Fruit fly (Drosophila melanogaster) whole organism, pupa: ENCODE data around the gene CG43678.

Experiments used
- CG10348 ChIP-seq: fragments of 200-800 bp; sonication (Bioruptor generic); IDR thresholded peaks from 2 replicates; pipeline ENCODE4 v1.3.6; 2022; ENCODE audit warnings: missing biosample characterization, missing genetic modification characterization
- CG12605 ChIP-seq: fragments of 200-800 bp; sonication (Bioruptor generic); IDR thresholded peaks from 2 replicates; pipeline ENCODE4 v1.3.6; 2022; ENCODE audit warnings: missing biosample characterization, missing genetic modification characterization
- CG13204 ChIP-seq: fragments of 200-800 bp; sonication (Bioruptor generic); optimal IDR thresholded peaks from 2 replicates; lab custom pipeline; 2018; ENCODE audit warnings: missing biosample characterization, mild to moderate bottlenecking, missing genetic modification characterization, moderate library complexity
- CG14655 ChIP-seq: fragments of 200-800 bp; sonication (Bioruptor generic); optimal IDR thresholded peaks from 3 replicates; lab custom pipeline; 2017; ENCODE audit warnings: mild to moderate bottlenecking, missing biosample characterization, missing genetic modification reagents, missing genetic modification characterization
- CG15710 ChIP-seq: fragments of 200-800 bp; sonication (Bioruptor generic); optimal IDR thresholded peaks from 2 replicates; lab custom pipeline; 2018; ENCODE audit warnings: missing biosample characterization, mild to moderate bottlenecking, missing genetic modification characterization, moderate library complexity
- CG17806 ChIP-seq: fragments of 200-800 bp; sonication (Bioruptor generic); optimal IDR thresholded peaks from 2 replicates; lab custom pipeline; 2018; ENCODE audit warnings: missing biosample characterization, mild to moderate bottlenecking, missing genetic modification characterization, moderate library complexity
- CG32121 ChIP-seq: fragments of 200-800 bp; sonication (Bioruptor generic); IDR thresholded peaks from 2 replicates; pipeline ENCODE4 v1.3.6; 2022; ENCODE audit warnings: missing biosample characterization, missing genetic modification characterization
- CG34367 ChIP-seq: fragments of 200-800 bp; sonication (Bioruptor generic); optimal IDR thresholded peaks from 2 replicates; lab custom pipeline; 2018; ENCODE audit warnings: missing biosample characterization, mild to moderate bottlenecking, missing genetic modification characterization
- CG4496 ChIP-seq: fragments of 200-800 bp; sonication (Bioruptor generic); IDR thresholded peaks from 3 replicates; pipeline ENCODE4 v1.3.6; 2022; ENCODE audit warnings: missing biosample characterization, missing genetic modification characterization
- CG8159 ChIP-seq: fragments of 200-800 bp; sonication (Bioruptor generic); optimal IDR thresholded peaks from 3 replicates; lab custom pipeline; 2018; ENCODE audit warnings: missing biosample characterization, mild to moderate bottlenecking, missing genetic modification characterization, moderate library complexity
- CG8301 ChIP-seq: fragments of 200-800 bp; sonication (Bioruptor generic); optimal IDR thresholded peaks from 2 replicates; lab custom pipeline; 2018; ENCODE audit warnings: missing biosample characterization, mild to moderate bottlenecking, missing genetic modification characterization
- CG9948 ChIP-seq: fragments of 200-800 bp; sonication (Bioruptor generic); optimal IDR thresholded peaks from 2 replicates; lab custom pipeline; 2018; ENCODE audit warnings: missing biosample characterization, mild to moderate bottlenecking, missing genetic modification characterization, moderate library complexity
- D1 ChIP-seq: fragments of 200-800 bp; sonication (Bioruptor generic); optimal IDR thresholded peaks from 2 replicates; lab custom pipeline; 2018; ENCODE audit warnings: missing biosample characterization, mild to moderate bottlenecking, missing genetic modification characterization, moderate library complexity
- EcR ChIP-seq: fragments of 200-800 bp; sonication (Bioruptor generic); optimal IDR thresholded peaks from 3 replicates; lab custom pipeline; 2019; ENCODE audit warnings: missing biosample characterization, missing genetic modification characterization, mild to moderate bottlenecking, moderate library complexity, missing genetic modification reagents
- Ets98B ChIP-seq: fragments of 200-800 bp; sonication (Bioruptor generic); IDR thresholded peaks from 2 replicates; pipeline ENCODE4 v1.3.6; 2022; ENCODE audit warnings: missing biosample characterization, missing genetic modification characterization
- Pif1A ChIP-seq: fragments of 200-800 bp; sonication (Bioruptor generic); optimal IDR thresholded peaks from 3 replicates; lab custom pipeline; 2016; ENCODE audit warnings: missing biosample characterization, missing genetic modification characterization
- Pif1B ChIP-seq: fragments of 200-800 bp; sonication (Bioruptor generic); optimal IDR thresholded peaks from 3 replicates; lab custom pipeline; 2016; ENCODE audit warnings: missing biosample characterization, missing genetic modification characterization
- Snoo ChIP-seq: fragments of 200-800 bp; sonication (Bioruptor generic); optimal IDR thresholded peaks from 3 replicates; lab custom pipeline; 2017; ENCODE audit warnings: missing biosample characterization, mild to moderate bottlenecking, missing genetic modification characterization, inconsistent platforms
- fd96Ca ChIP-seq: fragments of 200-800 bp; sonication (Bioruptor generic); IDR thresholded peaks from 3 replicates; pipeline ENCODE4 v1.3.6; 2022; ENCODE audit warnings: missing biosample characterization, missing genetic modification characterization
- gl ChIP-seq: fragments of 200-800 bp; sonication (Bioruptor generic); optimal IDR thresholded peaks from 2 replicates; lab custom pipeline; 2018; ENCODE audit warnings: missing biosample characterization, mild to moderate bottlenecking, missing genetic modification characterization
- rn ChIP-seq: fragments of 200-800 bp; sonication (Bioruptor generic); IDR thresholded peaks from 2 replicates; pipeline ENCODE4 v1.3.6; 2022; ENCODE audit warnings: missing biosample characterization, missing genetic modification characterization

CG43678 gene

dm6 chr3L:15072149-15072548 lies 22.9 kb upstream of the CG43678 start:
- TF ChIP-seq CG8159 (tag; lab: Kevin White, UChicago) (no peak), EcR (GFP tag; lab: Kevin White, UChicago) (no peak), CG13204 (GFP tag; lab: Kevin White, UChicago) (no peak), D1 (no peak), Pif1B (GFP tag; lab: Kevin White, UChicago) (no peak), CG8301 (tag; lab: Kevin White, UChicago) (no peak), CG4496 (no peak), gl (tag; lab: Kevin White, UChicago) (no peak), Pif1A (GFP tag; lab: Kevin White, UChicago) (no peak), CG10348 (no peak), CG32121 (GFP tag; lab: Robert Waterston, UW) (no peak)

- TF ChIP-seq gl (tag; lab: Kevin White, UChicago): no peak
- no peak for TF ChIP-seq Ets98B (GFP tag; lab: Robert Waterston, UW)
- TF ChIP-seq Pif1A (GFP tag; lab: Kevin White, UChicago): no peak
- TF ChIP-seq CG17806: no peak
- TF ChIP-seq rn (GFP tag; lab: Robert Waterston, UW): no peak
- TF ChIP-seq CG15710: no peak
- no peak for TF ChIP-seq fd96Ca (GFP tag; lab: Robert Waterston, UW)
- TF ChIP-seq CG34367 (tag; lab: Kevin White, UChicago): no peak
- TF ChIP-seq CG12605 (GFP tag; lab: Robert Waterston, UW): no peak
- no peak for TF ChIP-seq CG14655
- no peak for TF ChIP-seq CG8159 (tag; lab: Kevin White, UChicago)
- no peak for TF ChIP-seq CG8301 (tag; lab: Kevin White, UChicago)
- TF ChIP-seq CG10348: no peak
- no peak for TF ChIP-seq EcR (GFP tag; lab: Kevin White, UChicago)
- no peak for TF ChIP-seq D1
- TF ChIP-seq Pif1B (GFP tag; lab: Kevin White, UChicago): no peak
- no peak for TF ChIP-seq CG32121 (GFP tag; lab: Robert Waterston, UW)
- no peak for TF ChIP-seq CG4496
These were observed 15.6 kb upstream of the CG43678 start, which contains the start of gene Sytbeta for dm6 chr3L:15064877-15065276. TSS of gene Sytbeta (minus strand) at chr3L:15064977.

dm6 chr3L:15061605-15062004 lies 12.3 kb upstream of the CG43678 start, which contains the start of gene CG13460:
TSS of gene CG13460 (minus strand) at chr3L:15061705.
- no peak for TF ChIP-seq CG8159 (tag; lab: Kevin White, UChicago)
- no peak for TF ChIP-seq EcR (GFP tag; lab: Kevin White, UChicago)
- no peak for TF ChIP-seq CG8301 (tag; lab: Kevin White, UChicago)
- TF ChIP-seq CG12605 (GFP tag; lab: Robert Waterston, UW): no peak
- TF ChIP-seq Snoo (tag; lab: Kevin White, UChicago): no peak
- TF ChIP-seq CG4496: no peak
- TF ChIP-seq CG17806: no peak
- TF ChIP-seq CG32121 (GFP tag; lab: Robert Waterston, UW): no peak
- TF ChIP-seq D1: no peak
- TF ChIP-seq, all 21 proteins: peak for 0

dm6 chr3L:15054477-15054876 lies 5.2 kb upstream of the CG43678 start, which contains the start of gene EAChm:
TSS of gene EAChm (plus strand) at chr3L:15054777.
- TF ChIP-seq Ets98B (GFP tag; lab: Robert Waterston, UW) (no peak), D1 (no peak), CG8159 (tag; lab: Kevin White, UChicago) (no peak), CG17806 (no peak), gl (tag; lab: Kevin White, UChicago) (no peak), fd96Ca (GFP tag; lab: Robert Waterston, UW) (no peak), Snoo (tag; lab: Kevin White, UChicago) (no peak)
- TF ChIP-seq, all 21 proteins: peak for 0

dm6 chr3L:15054035-15054434 lies 4.7 kb upstream of the CG43678 start, which contains the start of gene CG18649:
TSS of gene CG18649 (minus strand) at chr3L:15054135.
- TF ChIP-seq CG8159 (tag; lab: Kevin White, UChicago): no peak
- no peak for TF ChIP-seq rn (GFP tag; lab: Robert Waterston, UW)
- no peak for TF ChIP-seq CG8301 (tag; lab: Kevin White, UChicago)
- no peak for TF ChIP-seq CG4496
- no peak for TF ChIP-seq CG10348
- no peak for TF ChIP-seq Pif1B (GFP tag; lab: Kevin White, UChicago)
- TF ChIP-seq CG9948: no peak
- TF ChIP-seq gl (tag; lab: Kevin White, UChicago): no peak
- no peak for TF ChIP-seq EcR (GFP tag; lab: Kevin White, UChicago)
- TF ChIP-seq, all 21 proteins: peak for 0

- TF ChIP-seq fd96Ca (GFP tag; lab: Robert Waterston, UW): no peak
- no peak for TF ChIP-seq Ets98B (GFP tag; lab: Robert Waterston, UW)
- TF ChIP-seq CG12605 (GFP tag; lab: Robert Waterston, UW): no peak
- TF ChIP-seq CG15710: no peak
- no peak for TF ChIP-seq CG32121 (GFP tag; lab: Robert Waterston, UW)
- TF ChIP-seq gl (tag; lab: Kevin White, UChicago): no peak
- no peak for TF ChIP-seq CG9948
- no peak for TF ChIP-seq Snoo (tag; lab: Kevin White, UChicago)
- no peak for TF ChIP-seq CG10348
- TF ChIP-seq CG14655: no peak
- no peak for TF ChIP-seq CG13204 (GFP tag; lab: Kevin White, UChicago)
- TF ChIP-seq CG34367 (tag; lab: Kevin White, UChicago): no peak
- TF ChIP-seq rn (GFP tag; lab: Robert Waterston, UW): no peak
- no peak for TF ChIP-seq Pif1B (GFP tag; lab: Kevin White, UChicago)
- TF ChIP-seq, all 21 proteins: peak for 0
These were observed 4.0 kb upstream of the CG43678 start, which contains the start of gene CG43680 for dm6 chr3L:15053251-15053650. TSS of gene CG43680 (minus strand) at chr3L:15053351.
